Fruit fly (Drosophila melanogaster) whole organism, embryonic: ENCODE data around the gene ph-d.
A peak's percentile ranks its signal among the peaks of the same experiment; 100 is the strongest.

ENCODE experiments used
- Atf6 ChIP-seq: fragments of 200-800 bp; sonication (Bioruptor generic); IDR thresholded peaks from 2 replicates; pipeline ENCODE4 v1.3.6; 2022; ENCODE audit warnings: missing biosample characterization, missing genetic modification characterization
- B-H1 ChIP-seq: fragments of 200-800 bp; sonication (Bioruptor generic); IDR thresholded peaks from 3 replicates; pipeline ENCODE4 v1.3.6; 2022; ENCODE audit warnings: missing biosample characterization, missing genetic modification characterization
- CG10959 ChIP-seq: fragments of 200-800 bp; sonication (Bioruptor generic); IDR thresholded peaks from 2 replicates; pipeline ENCODE4 v1.3.6; 2022; ENCODE audit warnings: missing biosample characterization, missing genetic modification characterization
- CG11085 ChIP-seq: fragments of 200-800 bp; sonication (Bioruptor generic); IDR thresholded peaks from 2 replicates; pipeline ENCODE4 v1.3.6; 2022; ENCODE audit warnings: missing biosample characterization, missing genetic modification characterization
- CG11247 ChIP-seq: fragments of 200-800 bp; sonication (Bioruptor generic); IDR thresholded peaks from 2 replicates; pipeline ENCODE4 v1.3.6; 2022; ENCODE audit warnings: missing biosample characterization, missing genetic modification characterization
- CG1233 ChIP-seq: fragments of 200-800 bp; sonication (Bioruptor generic); optimal IDR thresholded peaks from 4 replicates; lab custom pipeline; 2018; ENCODE audit warnings: missing biosample characterization, mild to moderate bottlenecking, missing genetic modification characterization
- CG13424 ChIP-seq: fragments of 200-800 bp; sonication (Bioruptor generic); optimal IDR thresholded peaks from 2 replicates; lab custom pipeline; 2019; ENCODE audit warnings: missing biosample characterization, mild to moderate bottlenecking, missing genetic modification characterization, moderate library complexity
- CG14710 ChIP-seq: fragments of 200-800 bp; sonication (Bioruptor generic); optimal IDR thresholded peaks from 3 replicates; lab custom pipeline; 2019; ENCODE audit warnings: missing biosample characterization, mild to moderate bottlenecking, missing genetic modification characterization, moderate library complexity
- CG17328 ChIP-seq: fragments of 200-800 bp; sonication (Bioruptor generic); IDR thresholded peaks from 2 replicates; pipeline ENCODE4 v1.3.6; 2022; ENCODE audit warnings: missing biosample characterization, missing genetic modification characterization
- CG17612 ChIP-seq: fragments of 200-800 bp; sonication (Bioruptor generic); IDR thresholded peaks from 2 replicates; pipeline ENCODE4 v1.3.6; 2022; ENCODE audit warnings: missing biosample characterization, missing genetic modification characterization
- CG17802 ChIP-seq: fragments of 200-800 bp; sonication (Bioruptor generic); optimal IDR thresholded peaks from 2 replicates; lab custom pipeline; 2018; ENCODE audit warnings: missing biosample characterization, mild to moderate bottlenecking, missing genetic modification characterization, moderate library complexity
- CG17912 ChIP-seq: fragments of 200-800 bp; sonication (Bioruptor generic); optimal IDR thresholded peaks from 2 replicates; lab custom pipeline; 2018; ENCODE audit warnings: missing biosample characterization, mild to moderate bottlenecking, missing genetic modification characterization
- CG2712 ChIP-seq: fragments of 200-800 bp; optimal IDR thresholded peaks from 3 replicates; lab custom pipeline; 2019; ENCODE audit warnings: missing biosample characterization, mild to moderate bottlenecking, missing genetic modification characterization, moderate library complexity
- CG30431 ChIP-seq: fragments of 200-800 bp; sonication (Bioruptor generic); optimal IDR thresholded peaks from 2 replicates; lab custom pipeline; 2017; ENCODE audit warnings: missing biosample characterization, missing genetic modification characterization
- CG3065 ChIP-seq: fragments of 200-800 bp; sonication (Bioruptor generic); optimal IDR thresholded peaks from 2 replicates; lab custom pipeline; 2016; ENCODE audit warnings: missing biosample characterization, missing genetic modification characterization
- CG31388 ChIP-seq: fragments of 200-800 bp; sonication (Bioruptor generic); optimal IDR thresholded peaks from 2 replicates; lab custom pipeline; 2016; ENCODE audit warnings: missing biosample characterization, missing genetic modification characterization
- CG32532 ChIP-seq: fragments of 200-800 bp; sonication (Bioruptor generic); IDR thresholded peaks from 2 replicates; pipeline ENCODE4 v1.3.6; 2022; ENCODE audit warnings: missing biosample characterization, missing genetic modification characterization
- CG34376 ChIP-seq: fragments of 200-800 bp; sonication (Bioruptor generic); optimal IDR thresholded peaks from 2 replicates; lab custom pipeline; 2018; ENCODE audit warnings: missing biosample characterization, mild to moderate bottlenecking, missing genetic modification characterization
- CG3995 ChIP-seq: fragments of 200-800 bp; sonication (Bioruptor generic); optimal IDR thresholded peaks from 3 replicates; lab custom pipeline; 2016; ENCODE audit warnings: missing biosample characterization, missing genetic modification characterization
- CG4282 ChIP-seq: fragments of 200-800 bp; sonication (Bioruptor generic); optimal IDR thresholded peaks from 2 replicates; lab custom pipeline; 2016; ENCODE audit warnings: missing biosample characterization, missing genetic modification characterization
- CG4707 ChIP-seq: fragments of 200-800 bp; sonication (Bioruptor generic); optimal IDR thresholded peaks from 2 replicates; lab custom pipeline; 2018; ENCODE audit warnings: missing biosample characterization, mild to moderate bottlenecking, missing genetic modification characterization, moderate library complexity
- CG6272 ChIP-seq: fragments of 200-800 bp; sonication (Bioruptor generic); IDR thresholded peaks from 2 replicates; pipeline ENCODE4 v1.3.6; 2022; ENCODE audit warnings: missing biosample characterization, missing genetic modification characterization
- CG7271 ChIP-seq: fragments of 200-800 bp; sonication (Bioruptor generic); optimal IDR thresholded peaks from 2 replicates; lab custom pipeline; 2018; ENCODE audit warnings: missing biosample characterization, mild to moderate bottlenecking, missing genetic modification characterization, moderate library complexity
- CG7987 ChIP-seq: fragments of 200-800 bp; sonication (Bioruptor generic); optimal IDR thresholded peaks from 2 replicates; lab custom pipeline; 2018; ENCODE audit warnings: missing biosample characterization, mild to moderate bottlenecking, missing genetic modification characterization, moderate library complexity
- Doc3 ChIP-seq: fragments of 200-800 bp; sonication (Bioruptor generic); IDR thresholded peaks from 3 replicates; pipeline ENCODE4 v1.3.6; 2022; ENCODE audit warnings: missing biosample characterization, missing genetic modification characterization; ENCODE audit not compliant: partially characterized antibody
- Dp ChIP-seq: fragments of 200-800 bp; sonication (Bioruptor generic); optimal IDR thresholded peaks from 2 replicates; lab custom pipeline; 2018; ENCODE audit warnings: missing biosample characterization, mild to moderate bottlenecking, missing genetic modification characterization, moderate library complexity
- HLH3B ChIP-seq: fragments of 200-800 bp; sonication (Bioruptor generic); IDR thresholded peaks from 2 replicates; pipeline ENCODE4 v1.3.6; 2022; ENCODE audit warnings: missing biosample characterization, missing genetic modification characterization
- HLH54F ChIP-seq: fragments of 200-800 bp; sonication (Bioruptor generic); optimal IDR thresholded peaks from 3 replicates; lab custom pipeline; 2016; ENCODE audit warnings: missing biosample characterization, missing genetic modification characterization
- MESR4 ChIP-seq: fragments of 200-800 bp; sonication (Bioruptor generic); optimal IDR thresholded peaks from 2 replicates; lab custom pipeline; 2018; ENCODE audit warnings: missing biosample characterization, mild to moderate bottlenecking, missing genetic modification characterization, moderate library complexity
- Nf-YA ChIP-seq: fragments of 200-800 bp; sonication (Bioruptor generic); IDR thresholded peaks from 2 replicates; pipeline ENCODE4 v1.3.6; 2022; ENCODE audit warnings: missing biosample characterization, missing genetic modification characterization
- Nf-YC ChIP-seq: fragments of 200-800 bp; optimal IDR thresholded peaks from 3 replicates; lab custom pipeline; 2019; ENCODE audit warnings: missing biosample characterization, mild to moderate bottlenecking, missing genetic modification characterization, moderate library complexity
- Oli ChIP-seq: fragments of 200-800 bp; sonication (Bioruptor generic); optimal IDR thresholded peaks from 2 replicates; lab custom pipeline; 2018; ENCODE audit warnings: missing biosample characterization, mild to moderate bottlenecking, missing genetic modification characterization, moderate library complexity
- Opbp ChIP-seq: fragments of 200-800 bp; sonication (Bioruptor generic); IDR thresholded peaks from 3 replicates; pipeline ENCODE4 v1.3.6; 2022; ENCODE audit warnings: missing biosample characterization, missing genetic modification characterization; ENCODE audit not compliant: partially characterized antibody
- Six4 ChIP-seq: fragments of 200-800 bp; sonication (Bioruptor generic); optimal IDR thresholded peaks from 2 replicates; lab custom pipeline; 2016; ENCODE audit warnings: missing biosample characterization, missing genetic modification characterization
- Stat92E ChIP-seq, 3 experiments: fragments of >200 bp in 2 of 3; fragments of 200-800 bp in 1 of 3; sonication (Bioruptor generic) in 1 of 3; optimal IDR thresholded peaks; 2 replicates each; lab custom pipeline; 2017 to 2019; ENCODE audit warnings: missing biosample characterization in 3 of 3, missing genetic modification characterization in 3 of 3, mild to moderate bottlenecking in 1 of 3, moderate library complexity in 1 of 3
- Xrp1 ChIP-seq: fragments of 200-800 bp; sonication (Bioruptor generic); IDR thresholded peaks from 2 replicates; pipeline ENCODE4 v1.3.6; 2022; ENCODE audit warnings: missing biosample characterization, missing genetic modification characterization
- dimm ChIP-seq: fragments of 200-800 bp; sonication (Bioruptor generic); IDR thresholded peaks from 2 replicates; pipeline ENCODE4 v1.3.6; 2022; ENCODE audit warnings: missing biosample characterization, missing genetic modification characterization
- ewg ChIP-seq: fragments of 200-800 bp; sonication (Bioruptor generic); optimal IDR thresholded peaks from 3 replicates; lab custom pipeline; 2017; ENCODE audit warnings: mild to moderate bottlenecking, missing biosample characterization, missing genetic modification reagents, missing genetic modification characterization
- eyg ChIP-seq: fragments of 200-800 bp; sonication (Bioruptor generic); optimal IDR thresholded peaks from 3 replicates; lab custom pipeline; 2016; ENCODE audit warnings: missing biosample characterization, missing genetic modification characterization
- gce ChIP-seq: fragments of 200-800 bp; sonication (Bioruptor generic); IDR thresholded peaks from 3 replicates; pipeline ENCODE4 v1.3.6; 2022; ENCODE audit warnings: missing biosample characterization, missing genetic modification characterization
- gro ChIP-seq: fragments of 200-800 bp; sonication (Bioruptor generic); optimal IDR thresholded peaks from 2 replicates; lab custom pipeline; 2016; ENCODE audit warnings: missing biosample characterization, missing genetic modification characterization
- hb ChIP-seq: fragments of 200-800 bp; sonication (Bioruptor generic); IDR thresholded peaks from 3 replicates; pipeline ENCODE4 v1.3.6; 2022; ENCODE audit warnings: missing biosample characterization, missing genetic modification characterization; ENCODE audit not compliant: partially characterized antibody
- ind ChIP-seq: fragments of 200-800 bp; sonication (Bioruptor generic); optimal IDR thresholded peaks from 3 replicates; lab custom pipeline; 2016; ENCODE audit warnings: missing biosample characterization, missing genetic modification characterization
- nau ChIP-seq: fragments of 200-800 bp; sonication (Bioruptor generic); optimal IDR thresholded peaks from 3 replicates; lab custom pipeline; 2017; ENCODE audit warnings: missing biosample characterization, mild to moderate bottlenecking, missing genetic modification characterization, missing genetic modification reagents
- odd ChIP-seq: fragments of 200-800 bp; sonication (Bioruptor generic); optimal IDR thresholded peaks from 2 replicates; lab custom pipeline; 2017; ENCODE audit warnings: missing biosample characterization, mild to moderate bottlenecking, missing genetic modification characterization
- ranshi ChIP-seq: fragments of 200-800 bp; sonication (Bioruptor generic); IDR thresholded peaks from 2 replicates; pipeline ENCODE4 v1.3.6; 2022; ENCODE audit warnings: missing biosample characterization, missing genetic modification characterization
- sr ChIP-seq: fragments of 200-800 bp; sonication (Bioruptor generic); IDR thresholded peaks from 3 replicates; pipeline ENCODE4 v1.3.6; 2022; ENCODE audit warnings: missing biosample characterization, missing genetic modification characterization
- sug ChIP-seq: fragments of 200-800 bp; optimal IDR thresholded peaks from 2 replicates; lab custom pipeline; 2019; ENCODE audit warnings: missing biosample characterization, mild to moderate bottlenecking, missing genetic modification characterization, moderate library complexity
- toy ChIP-seq: fragments of 200-800 bp; sonication (Bioruptor generic); IDR thresholded peaks from 2 replicates; pipeline ENCODE4 v1.3.6; 2022; ENCODE audit warnings: missing biosample characterization, missing genetic modification characterization
- zf30C ChIP-seq: fragments of 200-800 bp; sonication (Bioruptor generic); optimal IDR thresholded peaks from 3 replicates; lab custom pipeline; 2018; ENCODE audit warnings: missing biosample characterization, mild to moderate bottlenecking, missing genetic modification characterization

The ph-d gene

DNA sequence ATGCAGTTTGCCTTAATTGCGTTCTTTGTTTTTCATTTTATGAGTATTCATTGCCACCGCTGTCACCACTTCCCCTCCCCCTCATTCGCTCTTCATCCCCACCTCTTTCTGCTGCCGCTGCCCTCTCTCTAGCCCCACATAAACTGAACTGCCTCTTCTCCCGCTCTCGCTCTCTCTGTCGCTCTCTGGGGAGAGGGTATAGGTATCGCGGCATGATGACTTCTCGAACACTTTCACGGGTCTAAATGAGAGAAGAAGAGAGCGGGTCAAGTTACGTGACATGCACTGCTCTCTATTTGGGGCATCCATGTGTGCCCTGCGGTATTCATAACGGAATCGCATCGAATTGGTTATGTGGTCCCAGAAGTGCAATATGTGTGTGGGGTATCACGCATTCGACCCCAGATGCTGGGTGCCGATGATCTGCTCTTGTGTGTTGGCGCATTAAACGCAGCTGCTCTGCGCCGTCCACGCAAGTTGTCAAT is 39.4 kb downstream of the ph-d start (continued):
- TF ChIP-seq CG2712 (tag; lab: Kevin White, UChicago) (peak; percentile 88), Oli (tag; lab: Kevin White, UChicago) (peak; percentile 84), Nf-YA (GFP tag; lab: Robert Waterston, UW) (peak; percentile 68), Nf-YC (tag; lab: Kevin White, UChicago) (peak; percentile 37), Xrp1 (peak; percentile 90), CG31388 (peak; percentile 41), MESR4 (GFP tag; lab: Kevin White, UChicago) (peak; percentile 13), CG3995 (GFP tag; lab: Kevin White, UChicago) (no peak), CG7271 (tag; lab: Kevin White, UChicago) (peak; percentile 9), HLH54F (GFP tag; lab: Kevin White, UChicago) (peak; percentile 71), CG4282 (GFP tag; lab: Kevin White, UChicago) (peak; percentile 27), odd (GFP tag; lab: Kevin White, UChicago) (peak; percentile 63), gro (GFP tag; lab: Kevin White, UChicago) (peak; percentile 79), zf30C (GFP tag; lab: Kevin White, UChicago) (no peak), Stat92E (GFP tag; optimal IDR thresholded peaks at IDR 0.05; lab: Kevin White, UChicago) (peak in 1 of 3 experiments; percentile 51), gce (GFP tag; lab: Robert Waterston, UW) (peak; percentile 70; the same call in 2 of the 3 replicates), Six4 (peak; percentile 84), CG17328 (GFP tag; lab: Robert Waterston, UW) (peak; percentile 87), hb (GFP tag; lab: Robert Waterston, UW) (no peak), CG11247 (GFP tag; lab: Robert Waterston, UW) (peak; percentile 70), CG34376 (GFP tag; lab: Kevin White, UChicago) (no peak), CG17802 (tag; lab: Kevin White, UChicago) (peak; percentile 43), Opbp (GFP tag; lab: Robert Waterston, UW) (no peak), CG3065 (GFP tag; lab: Kevin White, UChicago) (peak; percentile 62), CG10959 (peak; percentile 78), sr (GFP tag; lab: Robert Waterston, UW) (peak; percentile 68), CG6272 (peak; percentile 68), Dp (GFP tag; lab: Kevin White, UChicago) (no peak), CG17612 (GFP tag; lab: Robert Waterston, UW) (peak; percentile 33; the same call in 1 of the 2 replicates), B-H1 (GFP tag; lab: Robert Waterston, UW) (peak; percentile 79), ewg (GFP tag; lab: Kevin White, UChicago) (peak; percentile 59), toy (GFP tag; lab: Robert Waterston, UW) (0 out of 2 replicates have a peak, but pooled peaks have one; percentile 50), Atf6 (GFP tag; lab: Robert Waterston, UW) (peak; percentile 79), CG30431 (GFP tag; lab: Kevin White, UChicago) (peak; percentile 77), ranshi (peak; percentile 86), nau (peak; percentile 93), HLH3B (peak; percentile 85), CG7987 (GFP tag; lab: Kevin White, UChicago) (peak; percentile 49), eyg (GFP tag; lab: Kevin White, UChicago) (peak; percentile 79), CG1233 (GFP tag; lab: Kevin White, UChicago) (peak; percentile 58), CG11085 (GFP tag; lab: Robert Waterston, UW) (peak; percentile 50; the same call in 1 of the 2 replicates), sug (peak; percentile 53), dimm (peak; percentile 55), CG17912 (GFP tag; lab: Kevin White, UChicago) (no peak), CG32532 (peak; percentile 80), CG13424 (peak; percentile 73), CG14710 (tag; lab: Kevin White, UChicago) (peak; percentile 67), CG4707 (GFP tag; lab: Kevin White, UChicago) (peak; percentile 63), ind (GFP tag; lab: Kevin White, UChicago) (peak; percentile 83), Doc3 (GFP tag; lab: Robert Waterston, UW) (no peak)
